Worm (Caenorhabditis elegans) whole organism, L4/young adult: ENCODE measurements around the gene chil-3.

Experiments
- W03F9.2 ChIP-seq: fragments of 150-350 bp; optimal IDR thresholded peaks from 2 replicates; lab custom pipeline; 2014; ENCODE audit warnings: missing biosample characterization, missing genetic modification characterization
- him-1 ChIP-seq: sonication (generic microtip); optimal IDR thresholded peaks from 2 replicates; lab custom pipeline; 2016; ENCODE audit warnings: missing genotype, missing genetic modification reagents, missing genetic modification characterization, missing compliant biosample characterization

DNA sequence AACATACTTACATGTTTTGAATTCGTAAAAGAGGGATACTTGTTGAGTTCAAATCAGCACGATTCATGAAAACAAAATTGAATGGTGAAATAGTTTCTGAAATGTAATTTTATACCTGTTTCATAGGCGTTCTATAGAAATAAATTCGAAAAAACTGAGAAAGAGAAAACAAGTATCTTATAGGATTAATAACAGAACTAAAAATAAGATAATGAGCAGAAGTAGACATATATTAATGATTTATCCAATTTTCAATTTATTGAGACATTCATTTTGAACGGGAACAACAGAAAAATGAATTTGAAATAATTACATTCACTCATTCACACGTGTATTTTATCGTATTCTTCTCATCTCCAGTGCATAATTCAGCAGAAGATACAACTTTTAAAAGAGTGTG is 3.5 kb downstream of the chil-3 start, which contains the start of gene chil-6:
- TF ChIP-seq W03F9.2 (tag; lab: Kevin White, UChicago) (no peak), him-1 (no peak)
